Worm (Caenorhabditis elegans) whole organism, early embryonic: ENCODE data around the gene T25B6.6.

Source experiments
- F13C5.2 ChIP-seq: sonication (generic microtip); optimal IDR thresholded peaks from 2 replicates; lab custom pipeline; 2017; ENCODE audit warnings: mild to moderate bottlenecking, missing genetic modification characterization, inconsistent platforms, missing compliant biosample characterization
- ama-1 ChIP-seq: fragments of 150-350 bp; optimal IDR thresholded peaks from 2 replicates; lab custom pipeline; 2014
- ceh-13 ChIP-seq: fragments of 200-800 bp; sonication (Bioruptor generic); optimal IDR thresholded peaks from 2 replicates; lab custom pipeline; 2018; ENCODE audit warnings: mild to moderate bottlenecking, missing genetic modification characterization, missing compliant biosample characterization
- hmbx-1 ChIP-seq: sonication (generic microtip); optimal IDR thresholded peaks from 2 replicates; lab custom pipeline; 2016; ENCODE audit warnings: mild to moderate bottlenecking, missing genetic modification characterization, missing compliant biosample characterization
- hnd-1 ChIP-seq: sonication (generic microtip); optimal IDR thresholded peaks from 2 replicates; lab custom pipeline; 2016; ENCODE audit warnings: missing genetic modification characterization, missing compliant biosample characterization
- scrt-1 ChIP-seq: fragments of 200-800 bp; sonication (Bioruptor generic); IDR thresholded peaks from 2 replicates; pipeline ENCODE4 v1.3.6; 2022; ENCODE audit warnings: missing genetic modification characterization, missing compliant biosample characterization
- sea-1 ChIP-seq: fragments of 200-800 bp; sonication (Bioruptor generic); conservative IDR thresholded peaks from 2 replicates; pipeline ENCODE4 v1.3.6; 2022; ENCODE audit warnings: missing genetic modification characterization, missing compliant biosample characterization
- tbx-11 ChIP-seq: fragments of 200-800 bp; sonication (Bioruptor generic); IDR thresholded peaks from 2 replicates; pipeline ENCODE4 v1.3.6; 2022; ENCODE audit warnings: missing genetic modification characterization, missing compliant biosample characterization
- tbx-37 ChIP-seq: fragments of 200-800 bp; sonication (Bioruptor generic); conservative IDR thresholded peaks from 2 replicates; pipeline ENCODE4 v1.3.6; 2022; ENCODE audit warnings: missing genetic modification reagents, missing genetic modification characterization, missing compliant biosample characterization

DNA sequence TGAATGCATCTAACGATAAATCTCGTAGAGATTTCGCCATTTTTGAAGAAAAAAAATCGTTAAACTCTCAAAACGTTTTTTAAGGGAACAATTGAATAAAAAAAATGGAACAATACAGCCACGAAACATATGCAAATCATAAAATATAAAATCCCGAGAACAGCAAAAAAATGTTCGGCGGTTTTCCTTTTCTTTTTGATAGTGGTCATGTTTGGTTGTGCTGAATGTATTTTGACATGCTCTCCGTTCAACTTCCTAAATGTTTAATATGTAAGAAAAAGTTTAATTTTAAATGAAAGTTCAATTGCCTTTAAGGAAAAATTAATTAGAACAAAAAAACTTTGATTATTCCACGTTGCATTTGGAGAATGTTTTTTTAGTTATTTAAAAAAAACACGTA, 12.3 kb downstream of the T25B6.6 start, which contains the start of gene C24A3.9:
- TF ChIP-seq scrt-1 (GFP tag; lab: Robert Waterston, UW) (no peak), hnd-1 (tag; lab: Kevin White, UChicago) (no peak), ceh-13 (GFP tag; lab: Kevin White, UChicago) (no peak), tbx-37 (GFP tag; lab: Robert Waterston, UW) (no peak), ama-1 (no peak), F13C5.2 (tag; lab: Kevin White, UChicago) (no peak), sea-1 (GFP tag; lab: Robert Waterston, UW) (no peak), tbx-11 (GFP tag; lab: Robert Waterston, UW) (no peak), hmbx-1 (tag; lab: Kevin White, UChicago) (no peak)
